Worm (Caenorhabditis elegans) whole organism, young adult: ENCODE data around the gene C07A9.13.

ENCODE experiments used
- B0019.2 ChIP-seq: fragments of 200-800 bp; sonication (Bioruptor generic); conservative IDR thresholded peaks from 2 replicates; pipeline ENCODE4 v1.3.6; 2022; ENCODE audit warnings: missing genetic modification reagents, missing genetic modification characterization, missing compliant biosample characterization
- B0336.3 ChIP-seq: fragments of 200-800 bp; sonication (Bioruptor generic); IDR thresholded peaks from 2 replicates; pipeline ENCODE4 v1.3.6; 2022; ENCODE audit warnings: missing genetic modification characterization, missing compliant biosample characterization
- F23B12.7 ChIP-seq: sonication (generic microtip); optimal IDR thresholded peaks from 2 replicates; lab custom pipeline; 2017; ENCODE audit warnings: missing genetic modification characterization, mild to moderate bottlenecking, missing compliant biosample characterization, antibody characterized with exemption, moderate library complexity; ENCODE audit not compliant: insufficient read depth
- F49E8.2 ChIP-seq: sonication (generic microtip); optimal IDR thresholded peaks from 3 replicates; lab custom pipeline; 2017; ENCODE audit warnings: missing genetic modification characterization, mild to moderate bottlenecking, missing compliant biosample characterization, antibody characterized with exemption, moderate library complexity; ENCODE audit not compliant: insufficient read depth
- F52B5.7 ChIP-seq: sonication (generic microtip); optimal IDR thresholded peaks from 2 replicates; lab custom pipeline; 2016; ENCODE audit warnings: mild to moderate bottlenecking, missing genetic modification characterization, missing compliant biosample characterization
- T26A5.8 ChIP-seq: sonication (generic microtip); optimal IDR thresholded peaks from 2 replicates; lab custom pipeline; 2016; ENCODE audit warnings: missing genetic modification characterization, missing compliant biosample characterization
- Y67H2A.10 ChIP-seq: fragments of 200-800 bp; sonication (Bioruptor generic); conservative IDR thresholded peaks from 2 replicates; pipeline ENCODE4 v1.3.6; 2022; ENCODE audit warnings: missing genetic modification reagents, missing genetic modification characterization, missing compliant biosample characterization
- akir-1 ChIP-seq: fragments of 200-800 bp; sonication (Bioruptor generic); optimal IDR thresholded peaks from 2 replicates; lab custom pipeline; 2018; ENCODE audit warnings: mild to moderate bottlenecking, missing genetic modification characterization, moderate library complexity, missing compliant biosample characterization
- ama-1 ChIP-seq, 3 experiments: fragments of 150-350 bp in 1 of 3; sonication (generic microtip) in 2 of 3; optimal IDR thresholded peaks; 2 replicates each; lab custom pipeline; 2014 to 2018; ENCODE audit warnings: missing biosample characterization in 2 of 3, missing genetic modification characterization in 2 of 3, missing genetic modification reagents in 2 of 3
- athp-1 ChIP-seq: sonication (generic microtip); optimal IDR thresholded peaks from 2 replicates; lab custom pipeline; 2017; ENCODE audit warnings: mild to moderate bottlenecking, missing genetic modification characterization, missing compliant biosample characterization
- attf-3 ChIP-seq: fragments of 200-800 bp; sonication (Bioruptor generic); conservative IDR thresholded peaks from 2 replicates; pipeline ENCODE4 v1.3.6; 2022; ENCODE audit warnings: missing genetic modification reagents, missing genetic modification characterization, missing compliant biosample characterization
- ccch-3 ChIP-seq: fragments of 200-800 bp; sonication (Bioruptor generic); optimal IDR thresholded peaks from 2 replicates; lab custom pipeline; 2018; ENCODE audit warnings: mild to moderate bottlenecking, missing genetic modification characterization, missing compliant biosample characterization
- ceh-100 ChIP-seq: fragments of 200-800 bp; sonication (Bioruptor generic); IDR thresholded peaks from 2 replicates; pipeline ENCODE4 v1.3.6; 2022; ENCODE audit warnings: missing genetic modification reagents, missing genetic modification characterization, missing compliant biosample characterization
- chd-7 ChIP-seq: sonication (generic microtip); optimal IDR thresholded peaks from 2 replicates; lab custom pipeline; 2016; ENCODE audit warnings: mild to moderate bottlenecking, missing genetic modification characterization, moderate library complexity, missing compliant biosample characterization
- dox-1 ChIP-seq: fragments of 200-800 bp; sonication (Bioruptor generic); IDR thresholded peaks from 2 replicates; pipeline ENCODE4 v1.3.6; 2022; ENCODE audit warnings: missing genetic modification reagents, missing genetic modification characterization, missing compliant biosample characterization
- dpff-1 ChIP-seq: sonication (generic microtip); optimal IDR thresholded peaks from 2 replicates; lab custom pipeline; 2017; ENCODE audit warnings: mild to moderate bottlenecking, missing genetic modification characterization, missing compliant biosample characterization
- egl-18 ChIP-seq: fragments of 200-800 bp; sonication (Bioruptor generic); IDR thresholded peaks from 2 replicates; pipeline ENCODE4 v1.3.6; 2022; ENCODE audit warnings: missing genetic modification reagents, missing genetic modification characterization, missing compliant biosample characterization
- ekl-4 ChIP-seq: fragments of 200-800 bp; sonication (Bioruptor generic); IDR thresholded peaks from 2 replicates; pipeline ENCODE4 v1.3.6; 2022; ENCODE audit warnings: missing genetic modification reagents, missing genetic modification characterization, missing compliant biosample characterization
- ets-4 ChIP-seq: fragments of 200-800 bp; sonication (Bioruptor generic); optimal IDR thresholded peaks from 2 replicates; lab custom pipeline; 2018; ENCODE audit warnings: mild to moderate bottlenecking, missing genetic modification characterization, missing compliant biosample characterization
- gei-17 ChIP-seq: fragments of 200-800 bp; sonication (Bioruptor generic); optimal IDR thresholded peaks from 2 replicates; lab custom pipeline; 2018; ENCODE audit warnings: mild to moderate bottlenecking, missing genetic modification characterization, missing compliant biosample characterization
- him-1 ChIP-seq: sonication (generic microtip); optimal IDR thresholded peaks from 2 replicates; lab custom pipeline; 2016; ENCODE audit warnings: missing genotype, missing genetic modification reagents, missing genetic modification characterization, missing compliant biosample characterization
- hlh-26 ChIP-seq: fragments of 200-800 bp; sonication (Bioruptor generic); conservative IDR thresholded peaks from 2 replicates; pipeline ENCODE4 v1.3.6; 2022; ENCODE audit warnings: missing genetic modification reagents, missing genetic modification characterization, missing compliant biosample characterization
- hmg-20 ChIP-seq: fragments of 200-800 bp; sonication (Bioruptor generic); IDR thresholded peaks from 2 replicates; pipeline ENCODE4 v1.3.6; 2022; ENCODE audit warnings: missing genetic modification reagents, missing genetic modification characterization, missing compliant biosample characterization
- lin-26 ChIP-seq: fragments of 200-800 bp; sonication (Bioruptor generic); IDR thresholded peaks from 2 replicates; pipeline ENCODE4 v1.3.6; 2022; ENCODE audit warnings: missing genetic modification reagents, missing genetic modification characterization, missing compliant biosample characterization
- lin-40 ChIP-seq: sonication (generic microtip); optimal IDR thresholded peaks from 2 replicates; lab custom pipeline; 2016; ENCODE audit warnings: missing genetic modification characterization, mild to moderate bottlenecking, missing compliant biosample characterization, missing genotype, missing genetic modification reagents
- lir-1 ChIP-seq: fragments of 200-800 bp; sonication (Bioruptor generic); conservative IDR thresholded peaks from 2 replicates; pipeline ENCODE4 v1.3.6; 2022; ENCODE audit warnings: missing genetic modification reagents, missing genetic modification characterization, missing compliant biosample characterization
- lsy-27 ChIP-seq: sonication (generic microtip); optimal IDR thresholded peaks from 2 replicates; lab custom pipeline; 2017; ENCODE audit warnings: missing genetic modification characterization, mild to moderate bottlenecking, missing compliant biosample characterization, antibody characterized with exemption, missing genotype, borderline replicate concordance; ENCODE audit not compliant: insufficient read depth
- mcd-1 ChIP-seq: fragments of 200-800 bp; sonication (Bioruptor generic); IDR thresholded peaks from 2 replicates; pipeline ENCODE4 v1.3.6; 2022; ENCODE audit warnings: missing genetic modification reagents, missing genetic modification characterization, missing compliant biosample characterization
- nfya-1 ChIP-seq: sonication (generic microtip); optimal IDR thresholded peaks from 2 replicates; lab custom pipeline; 2017; ENCODE audit warnings: antibody characterized with exemption, missing compliant biosample characterization, missing genetic modification characterization, borderline replicate concordance; ENCODE audit not compliant: insufficient read depth
- pbrm-1 ChIP-seq: fragments of 200-800 bp; sonication (Bioruptor generic); IDR thresholded peaks from 2 replicates; pipeline ENCODE4 v1.3.6; 2022; ENCODE audit warnings: missing genetic modification reagents, missing genetic modification characterization, missing compliant biosample characterization
- rcor-1 ChIP-seq: fragments of 200-800 bp; sonication (Bioruptor generic); IDR thresholded peaks from 2 replicates; pipeline ENCODE4 v1.3.6; 2022; ENCODE audit warnings: missing genetic modification reagents, missing genetic modification characterization, missing compliant biosample characterization
- sea-2 ChIP-seq: fragments of 200-800 bp; sonication (Bioruptor generic); IDR thresholded peaks from 2 replicates; pipeline ENCODE4 v1.3.6; 2022; ENCODE audit warnings: missing genetic modification characterization, missing compliant biosample characterization
- snpc-3.4 ChIP-seq: sonication (generic microtip); optimal IDR thresholded peaks from 2 replicates; lab custom pipeline; 2017; ENCODE audit warnings: missing genetic modification characterization, mild to moderate bottlenecking, missing compliant biosample characterization, antibody characterized with exemption, moderate library complexity, missing genotype, missing genetic modification reagents
- snpc-4 ChIP-seq, 5 experiments: fragments of 150-350 bp in 1 of 5; sonication (generic microtip) in 4 of 5; optimal IDR thresholded peaks; 2 replicates each; lab custom pipeline; 2014 to 2018; ENCODE audit warnings: missing genetic modification characterization in 5 of 5, missing biosample characterization in 3 of 5, antibody characterized with exemption in 2 of 5, mild to moderate bottlenecking in 2 of 5, missing compliant biosample characterization in 2 of 5, missing genotype in 2 of 5, moderate library complexity in 2 of 5, missing genetic modification reagents in 1 of 5
- sptf-2 ChIP-seq: fragments of 200-800 bp; sonication (Bioruptor generic); optimal IDR thresholded peaks from 2 replicates; lab custom pipeline; 2018; ENCODE audit warnings: mild to moderate bottlenecking, missing genetic modification characterization, missing compliant biosample characterization
- tbx-9 ChIP-seq: sonication (generic microtip); optimal IDR thresholded peaks from 2 replicates; lab custom pipeline; 2016; ENCODE audit warnings: borderline replicate concordance, missing genetic modification characterization, inconsistent platforms, missing compliant biosample characterization
- tlf-1 ChIP-seq: fragments of 200-800 bp; sonication (Bioruptor generic); optimal IDR thresholded peaks from 2 replicates; lab custom pipeline; 2018; ENCODE audit warnings: mild to moderate bottlenecking, missing genetic modification characterization, missing compliant biosample characterization
- ztf-18 ChIP-seq: sonication (generic microtip); optimal IDR thresholded peaks from 2 replicates; lab custom pipeline; 2016; ENCODE audit warnings: missing genotype, mild to moderate bottlenecking, missing genetic modification characterization, missing compliant biosample characterization
- ztf-6 ChIP-seq: fragments of 200-800 bp; sonication (Bioruptor generic); IDR thresholded peaks from 2 replicates; pipeline ENCODE4 v1.3.6; 2022; ENCODE audit warnings: missing genetic modification reagents, missing genetic modification characterization, missing compliant biosample characterization

The C07A9.13 gene

ce11 chrIII:9629855-9630254, 51.3 kb downstream of the C07A9.13 start, which contains the start of gene rpac-19 (continued):
- TF ChIP-seq T26A5.8 (tag; lab: Kevin White, UChicago) (peak; percentile 57), ceh-100 (peak; percentile 51; the same call in 1 of the 2 replicates), ztf-6 (GFP tag; lab: Robert Waterston, UW) (no peak), attf-3 (GFP tag; lab: Robert Waterston, UW) (no peak; the same call in 1 of the 2 replicates), lin-40 (tag; lab: Kevin White, UChicago) (peak; percentile 58), mcd-1 (peak; percentile 78), sea-2 (GFP tag; lab: Robert Waterston, UW) (no peak), tlf-1 (GFP tag; lab: Kevin White, UChicago) (peak; percentile 86), sptf-2 (GFP tag; lab: Kevin White, UChicago) (no peak), ztf-18 (tag; lab: Kevin White, UChicago) (peak; percentile 75), chd-7 (tag; lab: Kevin White, UChicago) (peak; percentile 61), B0019.2 (GFP tag; lab: Robert Waterston, UW) (no peak), ama-1 (optimal IDR thresholded peaks at IDR 0.05; lab: Kevin White, UChicago) (peak; percentile 74), ama-1 (GFP tag; optimal IDR thresholded peaks at IDR 0.05; lab: Kevin White, UChicago) (peak in 1 of 2 experiments; percentile 77), Y67H2A.10 (GFP tag; lab: Robert Waterston, UW) (peak; percentile 35; the same call in 1 of the 2 replicates), ccch-3 (GFP tag; lab: Kevin White, UChicago) (no peak), snpc-4 (GFP tag; optimal IDR thresholded peaks at IDR 0.05; lab: Kevin White, UChicago) (no peak), snpc-4 (tag; optimal IDR thresholded peaks at IDR 0.05; lab: Kevin White, UChicago) (peak in 3 of 4 experiments; percentile 55 to 76 (median 58)), tbx-9 (no peak), hmg-20 (GFP tag; lab: Robert Waterston, UW) (no peak), gei-17 (GFP tag; lab: Kevin White, UChicago) (peak; percentile 37), lsy-27 (tag; lab: Kevin White, UChicago) (no peak), F52B5.7 (tag; lab: Kevin White, UChicago) (peak; percentile 65), him-1 (tag; lab: Kevin White, UChicago) (peak; percentile 6), lir-1 (GFP tag; lab: Robert Waterston, UW) (no peak), F49E8.2 (peak; percentile 44), nfya-1 (tag; lab: Kevin White, UChicago) (no peak), B0336.3 (peak; percentile 76), dpff-1 (tag; lab: Kevin White, UChicago) (no peak), egl-18 (GFP tag; lab: Robert Waterston, UW) (no peak), F23B12.7 (tag; lab: Kevin White, UChicago) (peak; percentile 53), ekl-4 (GFP tag; lab: Robert Waterston, UW) (peak; percentile 82), dox-1 (GFP tag; lab: Robert Waterston, UW) (no peak), athp-1 (tag; lab: Kevin White, UChicago) (peak; percentile 83), snpc-3.4 (tag; lab: Kevin White, UChicago) (peak; percentile 50), hlh-26 (no peak), akir-1 (GFP tag; lab: Kevin White, UChicago) (no peak), lin-26 (GFP tag; lab: Robert Waterston, UW) (0 out of 2 replicates have a peak, but pooled peaks have one; percentile 43), ets-4 (GFP tag; lab: Kevin White, UChicago) (no peak), rcor-1 (peak; percentile 53; the same call in 1 of the 2 replicates), pbrm-1 (GFP tag; lab: Robert Waterston, UW) (peak; percentile 85)
